Worm (Caenorhabditis elegans) whole organism, young adult: ENCODE data around the gene bbs-8.

Experiments
- B0261.1 ChIP-seq: sonication (generic microtip); optimal IDR thresholded peaks from 2 replicates; lab custom pipeline; 2016; ENCODE audit warnings: mild to moderate bottlenecking, missing genetic modification characterization, moderate library complexity, missing compliant biosample characterization
- B0336.3 ChIP-seq: fragments of 200-800 bp; sonication (Bioruptor generic); IDR thresholded peaks from 2 replicates; pipeline ENCODE4 v1.3.6; 2022; ENCODE audit warnings: missing genetic modification characterization, missing compliant biosample characterization
- F37B4.10 ChIP-seq: fragments of 200-800 bp; sonication (Bioruptor generic); IDR thresholded peaks from 2 replicates; pipeline ENCODE4 v1.3.6; 2022; ENCODE audit warnings: missing genetic modification characterization, missing compliant biosample characterization
- F49E8.2 ChIP-seq: sonication (generic microtip); optimal IDR thresholded peaks from 3 replicates; lab custom pipeline; 2017; ENCODE audit warnings: missing genetic modification characterization, mild to moderate bottlenecking, missing compliant biosample characterization, antibody characterized with exemption, moderate library complexity; ENCODE audit not compliant: insufficient read depth
- T07F8.4 ChIP-seq: sonication (generic microtip); optimal IDR thresholded peaks from 2 replicates; lab custom pipeline; 2016; ENCODE audit warnings: mild to moderate bottlenecking, missing genetic modification characterization, moderate library complexity, missing compliant biosample characterization
- Y53F4B.3 ChIP-seq: fragments of 200-800 bp; sonication (Bioruptor generic); IDR thresholded peaks from 2 replicates; pipeline ENCODE4 v1.3.6; 2022; ENCODE audit warnings: missing genetic modification reagents, missing genetic modification characterization, missing compliant biosample characterization
- ZK185.1 ChIP-seq: sonication (generic microtip); optimal IDR thresholded peaks from 2 replicates; lab custom pipeline; 2016; ENCODE audit warnings: mild to moderate bottlenecking, missing genetic modification characterization, missing compliant biosample characterization; ENCODE audit not compliant: poor library complexity, severe bottlenecking
- akir-1 ChIP-seq: fragments of 200-800 bp; sonication (Bioruptor generic); optimal IDR thresholded peaks from 2 replicates; lab custom pipeline; 2018; ENCODE audit warnings: mild to moderate bottlenecking, missing genetic modification characterization, moderate library complexity, missing compliant biosample characterization
- ama-1 ChIP-seq, 3 experiments: fragments of 150-350 bp in 1 of 3; sonication (generic microtip) in 2 of 3; optimal IDR thresholded peaks; 2 replicates each; lab custom pipeline; 2014 to 2018; ENCODE audit warnings: missing biosample characterization in 2 of 3, missing genetic modification characterization in 2 of 3, missing genetic modification reagents in 2 of 3
- aptf-2 ChIP-seq: fragments of 200-800 bp; sonication (Bioruptor generic); conservative IDR thresholded peaks from 2 replicates; pipeline ENCODE4 v1.3.6; 2022; ENCODE audit warnings: missing genetic modification reagents, missing genetic modification characterization, missing compliant biosample characterization
- athp-1 ChIP-seq: sonication (generic microtip); optimal IDR thresholded peaks from 2 replicates; lab custom pipeline; 2017; ENCODE audit warnings: mild to moderate bottlenecking, missing genetic modification characterization, missing compliant biosample characterization
- attf-5 ChIP-seq: fragments of 200-800 bp; sonication (Bioruptor generic); optimal IDR thresholded peaks from 2 replicates; lab custom pipeline; 2018; ENCODE audit warnings: mild to moderate bottlenecking, missing genetic modification characterization, missing compliant biosample characterization
- ccch-3 ChIP-seq: fragments of 200-800 bp; sonication (Bioruptor generic); optimal IDR thresholded peaks from 2 replicates; lab custom pipeline; 2018; ENCODE audit warnings: mild to moderate bottlenecking, missing genetic modification characterization, missing compliant biosample characterization
- ceh-27 ChIP-seq: fragments of 200-800 bp; sonication (Bioruptor generic); optimal IDR thresholded peaks from 2 replicates; lab custom pipeline; 2018; ENCODE audit warnings: mild to moderate bottlenecking, missing genetic modification characterization, moderate library complexity, missing compliant biosample characterization
- ceh-91 ChIP-seq: fragments of 200-800 bp; sonication (Bioruptor generic); IDR thresholded peaks from 2 replicates; pipeline ENCODE4 v1.3.6; 2022; ENCODE audit warnings: missing genetic modification reagents, missing genetic modification characterization, missing compliant biosample characterization
- die-1 ChIP-seq: sonication (generic microtip); optimal IDR thresholded peaks from 2 replicates; lab custom pipeline; 2016; ENCODE audit warnings: missing genotype, mild to moderate bottlenecking, missing genetic modification characterization, missing compliant biosample characterization
- dox-1 ChIP-seq: fragments of 200-800 bp; sonication (Bioruptor generic); IDR thresholded peaks from 2 replicates; pipeline ENCODE4 v1.3.6; 2022; ENCODE audit warnings: missing genetic modification reagents, missing genetic modification characterization, missing compliant biosample characterization
- efl-1 ChIP-seq: fragments of 150-350 bp; optimal IDR thresholded peaks from 2 replicates; lab custom pipeline; 2014; ENCODE audit warnings: missing biosample characterization, missing genetic modification reagents, missing genetic modification characterization
- ekl-4 ChIP-seq: fragments of 200-800 bp; sonication (Bioruptor generic); IDR thresholded peaks from 2 replicates; pipeline ENCODE4 v1.3.6; 2022; ENCODE audit warnings: missing genetic modification reagents, missing genetic modification characterization, missing compliant biosample characterization
- fkh-3 ChIP-seq: sonication (generic microtip); optimal IDR thresholded peaks from 2 replicates; lab custom pipeline; 2016; ENCODE audit warnings: mild to moderate bottlenecking, missing genetic modification characterization, missing compliant biosample characterization
- hlh-26 ChIP-seq: fragments of 200-800 bp; sonication (Bioruptor generic); conservative IDR thresholded peaks from 2 replicates; pipeline ENCODE4 v1.3.6; 2022; ENCODE audit warnings: missing genetic modification reagents, missing genetic modification characterization, missing compliant biosample characterization
- hmg-20 ChIP-seq: fragments of 200-800 bp; sonication (Bioruptor generic); IDR thresholded peaks from 2 replicates; pipeline ENCODE4 v1.3.6; 2022; ENCODE audit warnings: missing genetic modification reagents, missing genetic modification characterization, missing compliant biosample characterization
- hsf-1 ChIP-seq: fragments of 200-800 bp; sonication (Bioruptor generic); IDR thresholded peaks from 2 replicates; pipeline ENCODE4 v1.3.6; 2022; ENCODE audit warnings: missing genetic modification reagents, missing genetic modification characterization, missing compliant biosample characterization
- let-607 ChIP-seq, 2 experiments: fragments of 200-800 bp in 1 of 2; sonication (Bioruptor generic) in 1 of 2; sonication (generic microtip) in 1 of 2; optimal IDR thresholded peaks; 2 replicates each; lab custom pipeline; 2016 to 2018; ENCODE audit warnings: mild to moderate bottlenecking in 2 of 2, missing compliant biosample characterization in 2 of 2, missing genetic modification characterization in 2 of 2, moderate library complexity in 2 of 2, missing genotype in 1 of 2
- lin-35 ChIP-seq, 3 experiments: fragments of 150-350 bp in 2 of 3; sonication (generic microtip) in 1 of 3; optimal IDR thresholded peaks; 2 replicates each; lab custom pipeline; 2014 to 2018; ENCODE audit warnings: missing biosample characterization in 3 of 3, missing genetic modification characterization in 3 of 3, missing genetic modification reagents in 3 of 3
- lin-40 ChIP-seq: sonication (generic microtip); optimal IDR thresholded peaks from 2 replicates; lab custom pipeline; 2016; ENCODE audit warnings: missing genetic modification characterization, mild to moderate bottlenecking, missing compliant biosample characterization, missing genotype, missing genetic modification reagents
- lin-54 ChIP-seq: fragments of 200-800 bp; sonication (Bioruptor generic); optimal IDR thresholded peaks from 2 replicates; lab custom pipeline; 2018; ENCODE audit warnings: mild to moderate bottlenecking, missing genetic modification characterization, missing compliant biosample characterization
- lsy-27 ChIP-seq: sonication (generic microtip); optimal IDR thresholded peaks from 2 replicates; lab custom pipeline; 2017; ENCODE audit warnings: missing genetic modification characterization, mild to moderate bottlenecking, missing compliant biosample characterization, antibody characterized with exemption, missing genotype, borderline replicate concordance; ENCODE audit not compliant: insufficient read depth
- madf-3 ChIP-seq: fragments of 200-800 bp; sonication (Bioruptor generic); IDR thresholded peaks from 2 replicates; pipeline ENCODE4 v1.3.6; 2022; ENCODE audit warnings: missing genetic modification reagents, missing genetic modification characterization, missing compliant biosample characterization
- madf-6 ChIP-seq: fragments of 200-800 bp; sonication (Bioruptor generic); IDR thresholded peaks from 2 replicates; pipeline ENCODE4 v1.3.6; 2022; ENCODE audit warnings: missing genetic modification reagents, missing genetic modification characterization, missing compliant biosample characterization
- madf-8 ChIP-seq: fragments of 200-800 bp; sonication (Bioruptor generic); conservative IDR thresholded peaks from 2 replicates; pipeline ENCODE4 v1.3.6; 2022; ENCODE audit warnings: missing genetic modification reagents, missing genetic modification characterization, missing compliant biosample characterization
- mcd-1 ChIP-seq: fragments of 200-800 bp; sonication (Bioruptor generic); IDR thresholded peaks from 2 replicates; pipeline ENCODE4 v1.3.6; 2022; ENCODE audit warnings: missing genetic modification reagents, missing genetic modification characterization, missing compliant biosample characterization
- nfya-2 ChIP-seq: fragments of 200-800 bp; sonication (Bioruptor generic); IDR thresholded peaks from 2 replicates; pipeline ENCODE4 v1.3.6; 2022; ENCODE audit warnings: missing genetic modification reagents, missing genetic modification characterization, missing compliant biosample characterization
- nhr-120 ChIP-seq: fragments of 200-800 bp; sonication (Bioruptor generic); IDR thresholded peaks from 2 replicates; pipeline ENCODE4 v1.3.6; 2022; ENCODE audit warnings: missing genetic modification characterization, missing compliant biosample characterization
- nhr-27 ChIP-seq: fragments of 200-800 bp; sonication (Bioruptor generic); optimal IDR thresholded peaks from 2 replicates; lab custom pipeline; 2018; ENCODE audit warnings: mild to moderate bottlenecking, missing genetic modification characterization, moderate library complexity, missing compliant biosample characterization
- pha-4 ChIP-seq: fragments of 150-350 bp; sonication (generic microtip); optimal IDR thresholded peaks from 2 replicates; lab custom pipeline; 2014; ENCODE audit warnings: missing biosample characterization, missing genetic modification reagents, missing genetic modification characterization
- rcor-1 ChIP-seq: fragments of 200-800 bp; sonication (Bioruptor generic); IDR thresholded peaks from 2 replicates; pipeline ENCODE4 v1.3.6; 2022; ENCODE audit warnings: missing genetic modification reagents, missing genetic modification characterization, missing compliant biosample characterization
- sdz-38 ChIP-seq: sonication (generic microtip); optimal IDR thresholded peaks from 2 replicates; lab custom pipeline; 2016; ENCODE audit warnings: missing genotype, missing genetic modification characterization, missing compliant biosample characterization
- snpc-1.3 ChIP-seq: sonication (generic microtip); optimal IDR thresholded peaks from 2 replicates; lab custom pipeline; 2017; ENCODE audit warnings: missing genetic modification characterization, mild to moderate bottlenecking, missing compliant biosample characterization, antibody characterized with exemption, moderate library complexity, missing genotype, missing genetic modification reagents; ENCODE audit not compliant: insufficient read depth
- snpc-3.4 ChIP-seq: sonication (generic microtip); optimal IDR thresholded peaks from 2 replicates; lab custom pipeline; 2017; ENCODE audit warnings: missing genetic modification characterization, mild to moderate bottlenecking, missing compliant biosample characterization, antibody characterized with exemption, moderate library complexity, missing genotype, missing genetic modification reagents
- somi-1 ChIP-seq: fragments of 200-800 bp; sonication (Bioruptor generic); optimal IDR thresholded peaks from 2 replicates; lab custom pipeline; 2018; ENCODE audit warnings: mild to moderate bottlenecking, missing genetic modification characterization, missing compliant biosample characterization
- sptf-2 ChIP-seq: fragments of 200-800 bp; sonication (Bioruptor generic); optimal IDR thresholded peaks from 2 replicates; lab custom pipeline; 2018; ENCODE audit warnings: mild to moderate bottlenecking, missing genetic modification characterization, missing compliant biosample characterization
- tlf-1 ChIP-seq: fragments of 200-800 bp; sonication (Bioruptor generic); optimal IDR thresholded peaks from 2 replicates; lab custom pipeline; 2018; ENCODE audit warnings: mild to moderate bottlenecking, missing genetic modification characterization, missing compliant biosample characterization
- unc-130 ChIP-seq: sonication (generic microtip); optimal IDR thresholded peaks from 2 replicates; lab custom pipeline; 2016; ENCODE audit warnings: missing genetic modification reagents, missing genetic modification characterization, missing compliant biosample characterization
- xnd-1 ChIP-seq: sonication (generic microtip); optimal IDR thresholded peaks from 2 replicates; lab custom pipeline; 2016; ENCODE audit warnings: missing genotype, missing genetic modification reagents, missing genetic modification characterization, missing compliant biosample characterization
- ztf-26 ChIP-seq: sonication (generic microtip); optimal IDR thresholded peaks from 2 replicates; lab custom pipeline; 2017; ENCODE audit warnings: missing genetic modification characterization, missing compliant biosample characterization

The bbs-8 gene

ce11 chrV:6784853-6785492 is 20.1 kb upstream of the bbs-8 start, which contains the start of the genes spn-4 and spe-39:
TSS of gene spn-4 (minus strand) at chrV:6784903.
TSS of gene spe-39 (plus strand) at chrV:6785451.
- TF ChIP-seq somi-1 (GFP tag; lab: Kevin White, UChicago) = no peak
- peak; percentile 96 for TF ChIP-seq madf-8 (GFP tag; lab: Robert Waterston, UW)
- TF ChIP-seq nhr-27 = no peak
- no peak for TF ChIP-seq akir-1 (GFP tag; lab: Kevin White, UChicago)
- no peak for TF ChIP-seq ccch-3 (GFP tag; lab: Kevin White, UChicago)
- peak in 1 of 2 experiments; percentile 14 for TF ChIP-seq let-607 (tag; optimal IDR thresholded peaks at IDR 0.05; lab: Kevin White, UChicago)
- TF ChIP-seq hmg-20 = 0 out of 2 replicates have a peak, but pooled peaks have one; percentile 18
- TF ChIP-seq snpc-3.4 (tag; lab: Kevin White, UChicago) = peak; percentile 89
- peak; percentile 97 for TF ChIP-seq efl-1 (GFP tag; lab: Kevin White, UChicago)
- peak; percentile 27 for TF ChIP-seq snpc-1.3 (tag; lab: Kevin White, UChicago)
- TF ChIP-seq F49E8.2 (tag; lab: Kevin White, UChicago) = no peak
- TF ChIP-seq attf-5 (GFP tag; lab: Kevin White, UChicago) = no peak
- TF ChIP-seq athp-1 (tag; lab: Kevin White, UChicago) = no peak
- 0 out of 2 replicates have a peak, but pooled peaks have one; percentile 49 for TF ChIP-seq rcor-1 (GFP tag; lab: Robert Waterston, UW)
- TF ChIP-seq unc-130 = peak; percentile 70
- no peak for TF ChIP-seq ztf-26
- TF ChIP-seq fkh-3 (tag; lab: Kevin White, UChicago) = no peak
- TF ChIP-seq dox-1 (GFP tag; lab: Robert Waterston, UW) = peak; percentile 58
- no peak for TF ChIP-seq aptf-2 (GFP tag; lab: Robert Waterston, UW)
- TF ChIP-seq B0261.1 (tag; lab: Kevin White, UChicago) = no peak
- TF ChIP-seq B0336.3 (GFP tag; lab: Robert Waterston, UW) = peak; percentile 76
- TF ChIP-seq mcd-1 (GFP tag; lab: Robert Waterston, UW) = peak; percentile 72
- TF ChIP-seq ceh-91 (GFP tag; lab: Robert Waterston, UW) = peak; percentile 90
- TF ChIP-seq tlf-1 = peak; percentile 92
- TF ChIP-seq lsy-27 = no peak
- no peak for TF ChIP-seq nfya-2 (GFP tag; lab: Robert Waterston, UW)
- TF ChIP-seq ama-1 (optimal IDR thresholded peaks at IDR 0.05; lab: Kevin White, UChicago) = no peak
- TF ChIP-seq ama-1 (GFP tag; optimal IDR thresholded peaks at IDR 0.05; lab: Kevin White, UChicago) = no peak
- TF ChIP-seq die-1 (tag; lab: Kevin White, UChicago) = no peak
- TF ChIP-seq F37B4.10 = no peak
- TF ChIP-seq hsf-1 = 0 out of 2 replicates have a peak, but pooled peaks have one; percentile 52
- no peak for TF ChIP-seq Y53F4B.3
- TF ChIP-seq ZK185.1 = peak; percentile 78
- no peak for TF ChIP-seq sdz-38 (tag; lab: Kevin White, UChicago)
- TF ChIP-seq xnd-1 (tag; lab: Kevin White, UChicago) = peak; percentile 96
- TF ChIP-seq lin-54 (GFP tag; lab: Kevin White, UChicago) = peak; percentile 89
- TF ChIP-seq T07F8.4 (tag; lab: Kevin White, UChicago) = no peak
- TF ChIP-seq madf-6 (GFP tag; lab: Robert Waterston, UW) = peak; percentile 97
- peak; percentile 28; the same call in 1 of the 2 replicates for TF ChIP-seq madf-3
- TF ChIP-seq nhr-120 (GFP tag; lab: Robert Waterston, UW) = no peak
- no peak for TF ChIP-seq sptf-2 (GFP tag; lab: Kevin White, UChicago)
- peak; percentile 28 for TF ChIP-seq ceh-27 (GFP tag; lab: Kevin White, UChicago)
- no peak for TF ChIP-seq pha-4 (tag; lab: Kevin White, UChicago)
- no peak for TF ChIP-seq hlh-26 (GFP tag; lab: Robert Waterston, UW)
- TF ChIP-seq lin-40 = no peak
- peak; percentile 40 to 83 (median 47) for TF ChIP-seq lin-35 (GFP tag; optimal IDR thresholded peaks at IDR 0.05; lab: Kevin White, UChicago)
- peak; percentile 65 for TF ChIP-seq ekl-4 (GFP tag; lab: Robert Waterston, UW)
